Fruit fly (Drosophila melanogaster) whole organism, adult: ENCODE measurements around the gene CG5377.

Experiments used
- CG11617 ChIP-seq: fragments of 200-800 bp; sonication (Bioruptor generic); optimal IDR thresholded peaks from 2 replicates; lab custom pipeline; 2017; ENCODE audit warnings: mild to moderate bottlenecking, missing biosample characterization, missing genetic modification reagents, missing genetic modification characterization
- CG12768 ChIP-seq: fragments of 200-800 bp; sonication (Bioruptor generic); optimal IDR thresholded peaks from 2 replicates; lab custom pipeline; 2017; ENCODE audit warnings: missing biosample characterization, missing genetic modification characterization, mild to moderate bottlenecking, moderate library complexity, missing genetic modification reagents
- CG14711 ChIP-seq: fragments of 200-800 bp; sonication (Bioruptor generic); optimal IDR thresholded peaks from 2 replicates; lab custom pipeline; 2018; ENCODE audit warnings: missing biosample characterization, mild to moderate bottlenecking, missing genetic modification characterization, moderate library complexity
- CG1620 ChIP-seq: fragments of 200-800 bp; sonication (Bioruptor generic); optimal IDR thresholded peaks from 2 replicates; lab custom pipeline; 2016; ENCODE audit warnings: missing biosample characterization, missing genetic modification characterization
- CG33017 ChIP-seq: fragments of 200-800 bp; sonication (Bioruptor generic); optimal IDR thresholded peaks from 2 replicates; lab custom pipeline; 2018; ENCODE audit warnings: missing biosample characterization, mild to moderate bottlenecking, missing genetic modification characterization, moderate library complexity
- CG5204 ChIP-seq: fragments of 200-800 bp; sonication (Bioruptor generic); optimal IDR thresholded peaks from 2 replicates; lab custom pipeline; 2016; ENCODE audit warnings: missing biosample characterization, missing genetic modification characterization
- CG7045 ChIP-seq: fragments of 200-800 bp; sonication (Bioruptor generic); optimal IDR thresholded peaks from 2 replicates; lab custom pipeline; 2017; ENCODE audit warnings: missing biosample characterization, mild to moderate bottlenecking, missing genetic modification characterization
- CG7101 ChIP-seq: fragments of 200-800 bp; sonication (Bioruptor generic); optimal IDR thresholded peaks from 2 replicates; lab custom pipeline; 2018; ENCODE audit warnings: missing biosample characterization, mild to moderate bottlenecking, missing genetic modification characterization, moderate library complexity
- Clk ChIP-seq: fragments of 200-800 bp; sonication (Bioruptor generic); optimal IDR thresholded peaks from 2 replicates; lab custom pipeline; 2017; ENCODE audit warnings: missing biosample characterization, missing genetic modification characterization
- Crg-1 ChIP-seq: fragments of 200-800 bp; sonication (Bioruptor generic); optimal IDR thresholded peaks from 2 replicates; lab custom pipeline; 2016; ENCODE audit warnings: missing biosample characterization, missing genetic modification characterization
- Hr96 ChIP-seq: fragments of 200-800 bp; sonication (Bioruptor generic); optimal IDR thresholded peaks from 2 replicates; lab custom pipeline; 2016; ENCODE audit warnings: missing biosample characterization, missing genetic modification characterization
- Mnt ChIP-seq: fragments of 200-800 bp; sonication (Bioruptor generic); optimal IDR thresholded peaks from 2 replicates; lab custom pipeline; 2016; ENCODE audit warnings: missing biosample characterization, mild to moderate bottlenecking, missing genetic modification characterization
- bab1 ChIP-seq: fragments of 200-800 bp; sonication (Bioruptor generic); optimal IDR thresholded peaks from 3 replicates; lab custom pipeline; 2019; ENCODE audit warnings: missing biosample characterization, mild to moderate bottlenecking, missing genetic modification characterization, moderate library complexity
- cic ChIP-seq: fragments of 200-800 bp; sonication (Bioruptor generic); optimal IDR thresholded peaks from 2 replicates; lab custom pipeline; 2017; ENCODE audit warnings: missing biosample characterization, mild to moderate bottlenecking, missing genetic modification characterization, moderate library complexity
- cnc ChIP-seq, 2 experiments: fragments of >200 bp; optimal IDR thresholded peaks; 2 replicates each; lab custom pipeline; 2017
- kay ChIP-seq: fragments of 200-800 bp; sonication (Bioruptor generic); peaks from one replicate; lab custom pipeline; 2016; ENCODE audit warnings: missing biosample characterization, missing genetic modification characterization, borderline replicate concordance
- ovo ChIP-seq: fragments of 200-800 bp; sonication (Bioruptor generic); optimal IDR thresholded peaks from 2 replicates; lab custom pipeline; 2016; ENCODE audit warnings: missing biosample characterization, missing genetic modification characterization
- pad ChIP-seq: fragments of 200-800 bp; sonication (Bioruptor generic); optimal IDR thresholded peaks from 3 replicates; lab custom pipeline; 2017; ENCODE audit warnings: missing biosample characterization, missing genetic modification characterization, mild to moderate bottlenecking, moderate library complexity, missing genetic modification reagents
- tj ChIP-seq: fragments of 200-800 bp; sonication (Bioruptor generic); optimal IDR thresholded peaks from 3 replicates; lab custom pipeline; 2017; ENCODE audit warnings: missing biosample characterization, mild to moderate bottlenecking, missing genetic modification characterization, moderate library complexity
- toe ChIP-seq: fragments of 200-800 bp; sonication (Bioruptor generic); optimal IDR thresholded peaks from 2 replicates; lab custom pipeline; 2016; ENCODE audit warnings: missing biosample characterization, missing genetic modification characterization

Gene CG5377

dm6 chr3R:22447195-22447873 lies 20.6 kb downstream of the CG5377 start, which contains the start of gene CG34288:
Gene CG34288, minus strand, starts transcription at chr3R:22447263.
- TF ChIP-seq CG14711, result no peak
- TF ChIP-seq kay (GFP tag; lab: Kevin White, UChicago), result peak; percentile 62
- no peak for TF ChIP-seq CG11617 (GFP tag; lab: Kevin White, UChicago)
- no peak for TF ChIP-seq ovo (GFP tag; lab: Kevin White, UChicago)
- peak; percentile 48 for TF ChIP-seq CG12768 (GFP tag; lab: Kevin White, UChicago)
- TF ChIP-seq bab1 (GFP tag; lab: Kevin White, UChicago), result no peak
- TF ChIP-seq tj (GFP tag; lab: Kevin White, UChicago), result no peak
- no peak for TF ChIP-seq Crg-1
- no peak for TF ChIP-seq CG7045 (GFP tag; lab: Kevin White, UChicago)
- no peak for TF ChIP-seq CG1620
- peak; percentile 38 for TF ChIP-seq CG33017
- TF ChIP-seq cic (GFP tag; lab: Kevin White, UChicago), result peak; percentile 87
- peak; percentile 52 for TF ChIP-seq CG7101 (tag; lab: Kevin White, UChicago)
- TF ChIP-seq Clk (GFP tag; lab: Kevin White, UChicago), result no peak
- TF ChIP-seq toe (GFP tag; lab: Kevin White, UChicago), result peak; percentile 15
- TF ChIP-seq CG5204 (GFP tag; lab: Kevin White, UChicago), result no peak
- TF ChIP-seq cnc (optimal IDR thresholded peaks at IDR 0.05; lab: Kevin White, UChicago), result no peak
- TF ChIP-seq Mnt (GFP tag; lab: Kevin White, UChicago), result peak; percentile 75
- TF ChIP-seq Hr96 (GFP tag; lab: Kevin White, UChicago), result peak; percentile 9
- TF ChIP-seq pad (GFP tag; lab: Kevin White, UChicago), result peak; percentile 14

DNA sequence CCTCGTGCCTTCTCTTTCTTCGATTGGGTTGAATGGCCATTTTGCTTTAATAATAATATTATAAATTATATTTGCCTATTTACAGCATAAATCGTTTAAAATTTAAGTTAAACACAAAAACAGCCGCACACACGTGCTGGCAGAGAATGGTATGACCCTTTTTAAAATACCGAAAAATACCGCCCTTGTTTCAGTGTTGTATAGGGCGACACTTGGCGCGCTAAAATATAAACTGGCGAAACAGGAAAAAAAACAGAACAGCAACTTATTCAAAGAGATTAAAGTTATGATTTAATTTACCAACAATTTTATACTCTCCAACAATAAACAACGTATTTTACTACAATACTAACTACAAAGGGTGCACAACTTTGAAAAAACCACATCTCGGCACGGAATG lies 21.5 kb downstream of the CG5377 start, which contains the start of gene CG12499:
Gene CG12499 (minus strand): TSS at position 95 of the 400 bp plus-strand sequence.
- TF ChIP-seq CG7101 (tag; lab: Kevin White, UChicago), result no peak
- TF ChIP-seq kay (GFP tag; lab: Kevin White, UChicago), result peak; percentile 93
- no peak for TF ChIP-seq toe (GFP tag; lab: Kevin White, UChicago)
- peak; percentile 93 for TF ChIP-seq Mnt (GFP tag; lab: Kevin White, UChicago)
- no peak for TF ChIP-seq tj (GFP tag; lab: Kevin White, UChicago)
- TF ChIP-seq bab1 (GFP tag; lab: Kevin White, UChicago), result peak; percentile 3

- no peak for TF ChIP-seq CG11617 (GFP tag; lab: Kevin White, UChicago)
- TF ChIP-seq cic (GFP tag; lab: Kevin White, UChicago), result no peak
- no peak for TF ChIP-seq Hr96 (GFP tag; lab: Kevin White, UChicago)
- TF ChIP-seq Crg-1, result no peak
- no peak for TF ChIP-seq CG1620
- no peak for TF ChIP-seq CG7101 (tag; lab: Kevin White, UChicago)
- TF ChIP-seq pad (GFP tag; lab: Kevin White, UChicago), result no peak
- no peak for TF ChIP-seq CG7045 (GFP tag; lab: Kevin White, UChicago)
- no peak for TF ChIP-seq tj (GFP tag; lab: Kevin White, UChicago)
- no peak for TF ChIP-seq cnc (optimal IDR thresholded peaks at IDR 0.05; lab: Kevin White, UChicago)
- no peak for TF ChIP-seq CG14711
- TF ChIP-seq kay (GFP tag; lab: Kevin White, UChicago), result no peak
- no peak for TF ChIP-seq toe (GFP tag; lab: Kevin White, UChicago)
- TF ChIP-seq CG5204 (GFP tag; lab: Kevin White, UChicago), result no peak
- TF ChIP-seq Clk (GFP tag; lab: Kevin White, UChicago), result no peak
Observed at dm6 chr3R:22438301-22438700, 29.7 kb downstream of the CG5377 start.

- TF ChIP-seq toe (GFP tag; lab: Kevin White, UChicago), result no peak
- TF ChIP-seq CG33017, result no peak
- no peak for TF ChIP-seq CG11617 (GFP tag; lab: Kevin White, UChicago)
- TF ChIP-seq CG7045 (GFP tag; lab: Kevin White, UChicago), result no peak
- no peak for TF ChIP-seq Crg-1
- no peak for TF ChIP-seq pad (GFP tag; lab: Kevin White, UChicago)
- TF ChIP-seq CG5204 (GFP tag; lab: Kevin White, UChicago), result no peak
- no peak for TF ChIP-seq Mnt (GFP tag; lab: Kevin White, UChicago)
- no peak for TF ChIP-seq bab1 (GFP tag; lab: Kevin White, UChicago)
- no peak for TF ChIP-seq ovo (GFP tag; lab: Kevin White, UChicago)
- no peak for TF ChIP-seq CG12768 (GFP tag; lab: Kevin White, UChicago)
- no peak for TF ChIP-seq tj (GFP tag; lab: Kevin White, UChicago)
- TF ChIP-seq kay (GFP tag; lab: Kevin White, UChicago), result no peak
- no peak for TF ChIP-seq cnc (optimal IDR thresholded peaks at IDR 0.05; lab: Kevin White, UChicago)
Observed at dm6 chr3R:22436050-22436449, 31.9 kb downstream of the CG5377 start, which contains the start of gene CG13847. Gene CG13847, minus strand, starts transcription at chr3R:22436150.

DNA sequence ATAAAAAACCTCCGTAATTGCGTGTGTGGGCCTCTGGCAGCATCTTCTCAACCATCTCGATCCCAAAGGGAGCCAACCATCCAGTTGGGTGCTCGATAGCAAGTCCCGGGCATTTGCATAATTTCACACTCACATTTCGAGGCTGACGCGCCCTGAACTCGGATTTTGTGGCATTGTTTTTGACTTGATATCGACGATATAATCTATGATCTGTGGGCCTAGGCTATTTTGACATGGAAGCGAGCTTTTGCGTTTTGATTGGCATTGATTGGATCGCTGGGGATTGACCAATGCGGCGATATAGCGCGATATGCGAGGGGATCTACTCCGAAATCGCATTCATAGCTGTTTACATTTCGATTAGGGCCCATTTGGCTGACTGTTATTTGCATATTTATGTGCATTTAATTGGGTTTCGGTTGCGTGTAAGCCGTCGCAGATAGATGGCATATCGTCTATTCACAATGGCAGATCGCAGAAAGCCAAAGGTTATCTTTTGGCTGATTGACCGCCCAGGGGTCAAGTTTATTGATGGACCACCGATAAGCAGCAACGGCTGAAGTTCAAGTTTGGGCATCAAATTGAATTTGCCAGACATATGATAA lies 35.7 kb downstream of the CG5377 start:
- no peak for TF ChIP-seq kay (GFP tag; lab: Kevin White, UChicago)
- TF ChIP-seq Crg-1, result no peak
- no peak for TF ChIP-seq CG11617 (GFP tag; lab: Kevin White, UChicago)
- no peak for TF ChIP-seq pad (GFP tag; lab: Kevin White, UChicago)
- no peak for TF ChIP-seq Clk (GFP tag; lab: Kevin White, UChicago)
- TF ChIP-seq CG1620, result no peak
- no peak for TF ChIP-seq CG7101 (tag; lab: Kevin White, UChicago)
- TF ChIP-seq toe (GFP tag; lab: Kevin White, UChicago), result no peak
- no peak for TF ChIP-seq CG5204 (GFP tag; lab: Kevin White, UChicago)
- no peak for TF ChIP-seq bab1 (GFP tag; lab: Kevin White, UChicago)
- no peak for TF ChIP-seq CG33017
- no peak for TF ChIP-seq CG14711
